Worm (Caenorhabditis elegans) whole organism, early embryonic: ENCODE data around the gene ttr-49.
"Not testable (repeated sequence)": the region's sequence is repeated elsewhere in the genome, so short reads cannot be mapped to it uniquely, and the experiment has no call there.

Experiments
- B0310.2 ChIP-seq: sonication (generic microtip); optimal IDR thresholded peaks from 2 replicates; lab custom pipeline; 2016; ENCODE audit warnings: mild to moderate bottlenecking, missing genetic modification characterization, missing compliant biosample characterization
- F13C5.2 ChIP-seq: sonication (generic microtip); optimal IDR thresholded peaks from 2 replicates; lab custom pipeline; 2017; ENCODE audit warnings: mild to moderate bottlenecking, missing genetic modification characterization, inconsistent platforms, missing compliant biosample characterization
- ama-1 ChIP-seq: fragments of 150-350 bp; optimal IDR thresholded peaks from 2 replicates; lab custom pipeline; 2014
- ceh-13 ChIP-seq: fragments of 200-800 bp; sonication (Bioruptor generic); optimal IDR thresholded peaks from 2 replicates; lab custom pipeline; 2018; ENCODE audit warnings: mild to moderate bottlenecking, missing genetic modification characterization, missing compliant biosample characterization
- ceh-36 ChIP-seq: sonication (generic microtip); optimal IDR thresholded peaks from 2 replicates; lab custom pipeline; 2016; ENCODE audit warnings: missing genetic modification characterization, inconsistent platforms, missing compliant biosample characterization
- ets-7 ChIP-seq: sonication (generic microtip); optimal IDR thresholded peaks from 2 replicates; lab custom pipeline; 2016; ENCODE audit warnings: missing genotype, missing genetic modification characterization, missing compliant biosample characterization
- flt-1 ChIP-seq: fragments of 200-800 bp; sonication (Bioruptor generic); IDR thresholded peaks from 2 replicates; pipeline ENCODE4 v1.3.6; 2022; ENCODE audit warnings: missing genetic modification characterization, missing compliant biosample characterization
- scrt-1 ChIP-seq: fragments of 200-800 bp; sonication (Bioruptor generic); IDR thresholded peaks from 2 replicates; pipeline ENCODE4 v1.3.6; 2022; ENCODE audit warnings: missing genetic modification characterization, missing compliant biosample characterization
- tbx-11 ChIP-seq: fragments of 200-800 bp; sonication (Bioruptor generic); IDR thresholded peaks from 2 replicates; pipeline ENCODE4 v1.3.6; 2022; ENCODE audit warnings: missing genetic modification characterization, missing compliant biosample characterization
- tbx-37 ChIP-seq: fragments of 200-800 bp; sonication (Bioruptor generic); conservative IDR thresholded peaks from 2 replicates; pipeline ENCODE4 v1.3.6; 2022; ENCODE audit warnings: missing genetic modification reagents, missing genetic modification characterization, missing compliant biosample characterization
- tra-4 ChIP-seq: sonication (generic microtip); optimal IDR thresholded peaks from 2 replicates; lab custom pipeline; 2017; ENCODE audit warnings: missing genetic modification characterization, missing compliant biosample characterization

DNA sequence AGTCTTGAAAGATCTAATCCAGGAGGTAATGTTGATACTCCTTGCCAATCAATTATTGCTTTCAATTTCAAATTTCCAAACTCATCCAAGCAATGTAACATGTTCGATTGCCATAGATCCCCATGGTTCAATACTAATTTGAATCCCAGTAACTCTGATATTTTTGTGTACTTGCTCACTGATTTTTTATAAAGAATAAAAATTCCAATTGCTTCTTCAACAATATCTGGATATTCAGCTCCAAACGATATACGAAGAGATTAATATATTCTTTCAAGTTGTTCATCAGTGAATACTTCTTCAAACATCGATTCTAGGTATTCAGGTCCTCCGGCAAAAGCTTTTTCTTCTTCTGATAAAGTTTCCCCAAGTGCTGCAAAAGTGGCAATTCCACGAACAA, 23.5 kb upstream of the ttr-49 start, which contains the start of gene E02C12.11:
- not testable (repeated sequence) for TF ChIP-seq tbx-11 (GFP tag; lab: Robert Waterston, UW); tbx-37 (GFP tag; lab: Robert Waterston, UW); ceh-36 (tag; lab: Kevin White, UChicago); ets-7 (tag; lab: Kevin White, UChicago); tra-4 (tag; lab: Kevin White, UChicago); F13C5.2 (tag; lab: Kevin White, UChicago); scrt-1 (GFP tag; lab: Robert Waterston, UW); B0310.2 (tag; lab: Kevin White, UChicago); flt-1 (GFP tag; lab: Robert Waterston, UW); ceh-13; ama-1 (lab: Kevin White, UChicago)
